Worm (Caenorhabditis elegans) whole organism, mixed stage, embryonic: ENCODE measurements around the gene comt-5.

ENCODE experiments used
- ces-1 ChIP-seq: fragments of 150-350 bp; optimal IDR thresholded peaks from 2 replicates; lab custom pipeline; 2014; ENCODE audit warnings: missing biosample characterization, missing genetic modification reagents, missing genetic modification characterization
- ham-2 ChIP-seq: fragments of 200-800 bp; sonication (Bioruptor generic); optimal IDR thresholded peaks from 2 replicates; lab custom pipeline; 2018; ENCODE audit warnings: mild to moderate bottlenecking, missing genetic modification characterization, missing compliant biosample characterization
- nhr-237 ChIP-seq: fragments of 150-350 bp; optimal IDR thresholded peaks from 2 replicates; lab custom pipeline; 2014; ENCODE audit warnings: missing biosample characterization, missing genetic modification characterization
- unc-62 ChIP-seq: fragments of 150-350 bp; optimal IDR thresholded peaks from 2 replicates; lab custom pipeline; 2014; ENCODE audit warnings: missing biosample characterization, missing genetic modification reagents, missing genetic modification characterization

DNA sequence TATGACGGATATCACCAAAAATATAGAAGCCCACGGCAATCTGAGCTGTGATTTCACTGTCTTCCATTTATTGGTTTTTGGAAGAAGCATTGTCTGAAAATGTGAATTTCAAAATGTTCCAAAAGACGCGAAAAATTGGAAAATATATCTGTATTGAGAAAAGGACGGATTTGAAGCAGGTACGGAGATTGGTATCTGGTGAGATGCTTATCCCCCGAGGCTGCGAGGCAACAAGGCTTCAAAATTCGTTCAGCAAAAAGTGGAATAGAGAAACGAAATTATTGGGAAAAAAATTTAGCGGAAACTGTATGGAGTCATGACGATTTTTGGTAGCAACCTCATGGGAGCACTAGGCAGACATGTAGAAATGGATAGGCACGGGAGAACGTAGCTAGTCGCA is 49.7 kb upstream of the comt-5 start, which contains the start of gene F36F12.1:
- TF ChIP-seq nhr-237 (tag; lab: Kevin White, UChicago) (no peak), ces-1 (GFP tag; lab: Kevin White, UChicago) (no peak), ham-2 (GFP tag; lab: Kevin White, UChicago) (no peak), unc-62 (GFP tag; lab: Kevin White, UChicago) (no peak)
